Fruit fly (Drosophila melanogaster): ENCODE results near the gene Coq4.
A peak's percentile ranks its signal among the peaks of the same experiment; 100 is the strongest.

Gene Coq4

DNA sequence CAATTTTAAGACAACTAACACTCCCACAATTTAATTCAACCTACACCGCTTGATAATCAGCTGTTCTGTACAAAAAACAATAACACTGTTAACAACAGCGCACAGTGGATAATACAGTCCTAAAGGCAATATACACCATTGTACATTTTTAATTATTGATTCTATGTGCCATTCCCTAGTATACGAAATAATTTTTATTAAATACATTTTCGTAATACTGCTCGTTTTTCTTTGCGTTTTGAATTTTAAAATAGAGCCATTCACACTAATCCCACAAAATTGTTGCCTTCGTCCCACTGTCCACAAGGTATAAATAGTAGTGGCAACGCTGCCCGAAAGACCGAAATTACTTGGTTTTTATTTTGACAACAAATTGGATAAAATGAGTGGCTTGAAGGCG lies at the start of gene Coq4, which contains the start of gene CG32176 (continued):
- TF ChIP-seq run (tag; optimal IDR thresholded peaks at IDR 0.05) (peak; percentile 92), al (GFP tag; IDR thresholded peaks at IDR 0.05) (peak; percentile 97), pnt (GFP tag; optimal IDR thresholded peaks at IDR 0.05) (peak; percentile 98), hth (optimal IDR thresholded peaks at IDR 0.05) (no peak), gsb (GFP tag; IDR thresholded peaks at IDR 0.05) (peak; percentile 96), sens (GFP tag) (peak; percentile 100), CG10147 (GFP tag; optimal IDR thresholded peaks at IDR 0.05) (peak; percentile 94), Mrtf (GFP tag; IDR thresholded peaks at IDR 0.05) (peak; percentile 98), otp (GFP tag; IDR thresholded peaks at IDR 0.05) (peak; percentile 98), Ptx1 (GFP tag; IDR thresholded peaks at IDR 0.05) (peak; percentile 99), NC2β (GFP tag; optimal IDR thresholded peaks at IDR 0.05) (peak; percentile 98), dan (GFP tag; IDR thresholded peaks at IDR 0.05) (peak; percentile 95), CG8388 (GFP tag; optimal IDR thresholded peaks at IDR 0.05) (peak; percentile 97), CG4424 (GFP tag; optimal IDR thresholded peaks at IDR 0.05) (peak; percentile 99), CG15601 (tag; optimal IDR thresholded peaks at IDR 0.05) (peak; percentile 94), Six4 (GFP tag; optimal IDR thresholded peaks at IDR 0.05) (peak; percentile 98), crc (GFP tag; optimal IDR thresholded peaks at IDR 0.05) (peak; percentile 98), CG14014 (GFP tag; IDR thresholded peaks at IDR 0.05) (peak; percentile 98), CG3065 (GFP tag; optimal IDR thresholded peaks at IDR 0.05) (peak; percentile 96), CG15269 (tag; optimal IDR thresholded peaks at IDR 0.05) (peak; percentile 98), gsb-n (tag; optimal IDR thresholded peaks at IDR 0.05) (peak; percentile 96), tin (GFP tag; optimal IDR thresholded peaks at IDR 0.05) (peak; percentile 99), CG1024 (GFP tag; IDR thresholded peaks at IDR 0.05) (peak; percentile 94), CG18011 (GFP tag; optimal IDR thresholded peaks at IDR 0.05) (peak; percentile 90), gt (GFP tag; IDR thresholded peaks at IDR 0.05) (peak; percentile 95), ara (GFP tag; IDR thresholded peaks at IDR 0.05) (peak; percentile 96), Abd-B (GFP tag; optimal IDR thresholded peaks at IDR 0.05) (peak; percentile 99), slp2 (GFP tag; optimal IDR thresholded peaks at IDR 0.05) (peak; percentile 98), Hey (tag; optimal IDR thresholded peaks at IDR 0.05) (peak; percentile 81), CG12659 (GFP tag; optimal IDR thresholded peaks at IDR 0.05) (peak; percentile 98), CG18476 (GFP tag; optimal IDR thresholded peaks at IDR 0.05) (peak; percentile 97), CoRest (tag; optimal IDR thresholded peaks at IDR 0.05) (peak; percentile 98), Adf1 (GFP tag; IDR thresholded peaks at IDR 0.05) (peak; percentile 86), Sox100B (GFP tag; optimal IDR thresholded peaks at IDR 0.05) (peak; percentile 93), CG9727 (GFP tag; optimal IDR thresholded peaks at IDR 0.05) (peak; percentile 97), ham (GFP tag; IDR thresholded peaks at IDR 0.05) (peak; percentile 92), BtbVII (GFP tag; optimal IDR thresholded peaks at IDR 0.05) (peak; percentile 94), sob (GFP tag; IDR thresholded peaks at IDR 0.05) (peak; percentile 98), CG6765 (GFP tag; optimal IDR thresholded peaks at IDR 0.05) (peak; percentile 95), Usf (GFP tag; optimal IDR thresholded peaks at IDR 0.05) (peak; percentile 94), cad (GFP tag; optimal IDR thresholded peaks at IDR 0.05) (no peak), CG3995 (GFP tag; optimal IDR thresholded peaks at IDR 0.05) (peak; percentile 68), CG3407 (GFP tag; optimal IDR thresholded peaks at IDR 0.05) (peak; percentile 93), tup (GFP tag; optimal IDR thresholded peaks at IDR 0.05) (peak; percentile 97), CG3281 (GFP tag; optimal IDR thresholded peaks at IDR 0.05) (peak; percentile 97), CG34224 (GFP tag; IDR thresholded peaks at IDR 0.05; ENCODE audit: partially characterized antibody) (peak; percentile 52; the same call in 2 of the 3 replicates), stwl (tag; optimal IDR thresholded peaks at IDR 0.05) (peak; percentile 78), CG11398 (GFP tag; optimal IDR thresholded peaks at IDR 0.05) (peak; percentile 95), CG10366 (GFP tag; IDR thresholded peaks at IDR 0.05) (peak; percentile 98), tio (GFP tag; optimal IDR thresholded peaks at IDR 0.05) (peak; percentile 98), CG6683 (GFP tag; optimal IDR thresholded peaks at IDR 0.05) (peak; percentile 90), tll (GFP tag; optimal IDR thresholded peaks at IDR 0.05) (peak in 1 of 2 experiments; percentile 32)
